Worm (Caenorhabditis elegans): ENCODE data around the gene F13B12.7.

F13B12.7 gene

DNA sequence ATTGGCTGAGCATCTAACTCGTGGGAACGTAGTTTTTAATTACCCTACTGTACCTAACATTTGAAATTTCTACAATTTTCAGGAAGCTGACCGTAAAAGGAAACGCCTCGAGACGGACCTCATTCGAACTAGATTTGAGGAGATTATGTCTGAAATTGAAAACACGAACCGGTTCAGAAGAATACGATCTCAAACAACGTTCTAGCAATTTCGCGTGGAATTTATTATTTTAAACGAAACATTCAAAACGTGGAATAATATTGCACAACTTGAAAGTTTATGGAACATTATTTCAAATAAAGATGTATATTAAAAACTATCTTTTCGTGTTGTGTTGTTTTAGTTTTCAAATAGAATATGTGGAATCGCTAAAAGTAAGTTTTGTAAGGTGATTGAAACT is at the start of gene F13B12.7:
F13B12.7 (plus strand) TSS at position 301 of the 400 bp plus-strand sequence.
- no peak for TF ChIP-seq dao-5 (tag; optimal IDR thresholded peaks at IDR 0.05)
- TF ChIP-seq him-1 (tag; optimal IDR thresholded peaks at IDR 0.05), result no peak
- no peak for TF ChIP-seq W03F9.2 (tag; optimal IDR thresholded peaks at IDR 0.05)

DNA sequence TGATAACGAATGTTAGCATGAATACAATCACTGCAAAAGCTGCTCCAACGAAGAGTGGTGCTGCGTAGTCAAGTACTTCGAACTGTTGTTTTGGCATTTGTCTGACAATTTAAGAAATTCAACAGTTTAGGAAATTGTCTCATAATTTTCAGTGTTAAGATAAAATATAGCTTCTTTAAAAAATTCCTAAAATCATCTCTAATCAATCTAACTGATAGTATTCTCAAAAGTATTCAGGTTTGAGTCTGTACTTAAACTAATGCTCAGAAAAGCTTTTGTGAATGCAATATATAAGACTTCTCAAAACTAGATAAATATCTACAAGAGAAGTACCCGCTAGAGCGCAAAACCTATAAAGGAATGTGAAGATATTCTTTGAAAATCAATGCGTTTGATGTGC is 48.8 kb upstream of the F13B12.7 start, which contains the start of gene R10H10.4:
R10H10.4 (minus strand) TSS at position 101 of the 400 bp plus-strand sequence.
- no peak for TF ChIP-seq him-1 (tag; optimal IDR thresholded peaks at IDR 0.05)
- TF ChIP-seq dao-5 (tag; optimal IDR thresholded peaks at IDR 0.05), result no peak
- TF ChIP-seq W03F9.2 (tag; optimal IDR thresholded peaks at IDR 0.05), result no peak

DNA sequence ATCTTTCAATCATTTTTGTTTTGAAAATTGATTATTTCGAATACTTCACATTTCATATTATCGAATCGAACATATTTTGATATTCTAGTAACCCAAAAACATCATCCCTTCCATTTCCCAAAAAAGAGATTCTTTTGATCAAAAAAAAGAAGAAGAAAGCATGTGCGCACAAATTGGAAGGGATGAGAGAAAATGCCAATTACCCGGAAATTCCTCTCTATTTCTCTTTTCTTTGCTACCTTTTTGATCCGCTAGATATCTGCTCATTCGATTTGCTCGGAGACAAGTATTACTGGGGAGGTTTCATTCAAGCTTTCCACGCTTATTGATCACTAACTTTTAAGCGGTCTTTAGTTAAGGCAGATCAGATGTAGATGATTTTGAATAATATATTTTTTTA is 46.8 kb upstream of the F13B12.7 start:
- peak; percentile 1 for TF ChIP-seq him-1 (tag; optimal IDR thresholded peaks at IDR 0.05)
- no peak for TF ChIP-seq W03F9.2 (tag; optimal IDR thresholded peaks at IDR 0.05)
- no peak for TF ChIP-seq dao-5 (tag; optimal IDR thresholded peaks at IDR 0.05)

DNA sequence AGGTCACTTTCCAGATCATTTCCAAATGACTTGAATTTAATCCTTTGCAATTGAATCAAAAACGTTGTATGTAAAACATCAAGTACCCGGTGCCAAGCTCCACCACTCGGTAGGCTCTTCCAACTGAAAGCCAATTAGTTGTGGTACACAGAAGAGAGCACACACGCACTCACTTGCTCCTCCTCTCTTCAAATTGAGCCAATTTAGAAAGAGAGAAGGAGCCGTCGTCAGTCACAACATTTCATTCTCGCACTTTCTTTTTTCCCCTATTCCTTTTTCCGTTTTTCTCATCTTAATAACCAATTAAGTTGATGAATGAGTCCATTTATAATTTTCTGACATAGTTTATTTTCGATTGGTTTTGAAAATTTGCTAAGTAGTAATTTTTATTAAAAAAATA is 45.4 kb upstream of the F13B12.7 start:
- no peak for TF ChIP-seq him-1 (tag; optimal IDR thresholded peaks at IDR 0.05)
- TF ChIP-seq W03F9.2 (tag; optimal IDR thresholded peaks at IDR 0.05), result no peak
- TF ChIP-seq dao-5 (tag; optimal IDR thresholded peaks at IDR 0.05), result no peak

DNA sequence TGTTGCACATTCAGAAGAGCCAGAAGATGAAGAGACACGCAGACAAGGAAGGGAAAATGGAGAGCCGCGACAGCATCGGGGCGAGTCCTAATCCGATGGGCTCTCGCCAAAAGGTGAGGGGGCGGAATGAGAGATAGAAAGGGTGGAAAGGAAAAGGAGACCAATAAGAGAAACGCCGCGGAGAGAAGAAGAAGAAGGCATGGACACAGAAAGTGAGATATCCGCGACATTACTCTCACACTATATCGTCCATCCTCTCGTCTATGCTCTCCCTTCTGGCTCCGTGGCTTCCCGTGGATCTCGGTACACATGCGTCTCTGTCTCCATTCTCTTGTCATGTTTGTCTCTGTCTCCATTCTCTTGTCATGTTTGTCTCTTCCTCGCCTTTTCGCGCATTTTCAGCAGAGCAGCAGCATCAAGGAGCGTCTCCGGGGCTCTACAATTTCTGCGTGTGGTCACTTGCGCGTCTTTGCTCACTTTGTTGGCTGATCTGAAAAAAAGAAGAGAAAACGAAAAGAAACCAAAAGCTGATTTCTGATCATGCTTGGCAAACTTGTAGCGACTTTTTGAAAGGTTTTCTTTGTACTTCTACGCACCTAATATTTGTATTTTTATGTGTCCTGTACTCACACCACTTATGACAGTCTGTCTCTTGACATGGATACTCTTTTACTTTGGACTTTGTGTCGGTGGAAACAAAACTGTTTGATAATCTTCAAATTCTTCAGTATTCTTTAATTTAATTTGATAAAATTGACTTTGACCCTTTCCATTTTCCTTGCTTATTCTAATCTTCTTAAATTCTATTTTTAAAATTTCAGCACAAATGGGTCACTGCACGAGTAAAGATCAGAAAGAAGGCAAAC is 40.2 kb upstream of the F13B12.7 start, which contains the start of gene gpa-7:
gpa-7 (plus strand) TSS at position 816 of the 866 bp plus-strand sequence.
- TF ChIP-seq him-1 (tag; optimal IDR thresholded peaks at IDR 0.05), result peak; percentile 80
- no peak for TF ChIP-seq W03F9.2 (tag; optimal IDR thresholded peaks at IDR 0.05)

DNA sequence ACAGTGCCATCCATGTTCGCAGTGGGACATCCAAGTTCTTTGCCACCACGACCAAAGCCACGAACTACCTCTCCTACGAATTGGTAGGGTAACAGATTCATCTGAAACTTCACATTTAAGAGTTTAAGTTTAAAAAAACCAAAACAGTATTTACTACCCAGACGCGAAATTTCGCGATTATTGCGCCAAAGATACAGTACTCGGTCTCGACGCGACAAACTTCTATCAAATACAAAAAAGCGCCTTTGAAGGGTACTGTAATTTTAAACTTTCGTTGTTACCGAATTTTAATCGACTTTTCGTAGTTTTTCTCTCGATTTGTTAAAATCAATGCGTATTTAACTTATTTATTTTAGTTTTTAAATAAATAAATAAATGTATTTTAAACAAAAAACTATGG is 34.2 kb upstream of the F13B12.7 start, which contains the start of gene rfk-1:
rfk-1 (minus strand) TSS at position 101 of the 400 bp plus-strand sequence.
- TF ChIP-seq dao-5 (tag; optimal IDR thresholded peaks at IDR 0.05) (no peak), him-1 (tag; optimal IDR thresholded peaks at IDR 0.05) (no peak), W03F9.2 (tag; optimal IDR thresholded peaks at IDR 0.05) (no peak)

DNA sequence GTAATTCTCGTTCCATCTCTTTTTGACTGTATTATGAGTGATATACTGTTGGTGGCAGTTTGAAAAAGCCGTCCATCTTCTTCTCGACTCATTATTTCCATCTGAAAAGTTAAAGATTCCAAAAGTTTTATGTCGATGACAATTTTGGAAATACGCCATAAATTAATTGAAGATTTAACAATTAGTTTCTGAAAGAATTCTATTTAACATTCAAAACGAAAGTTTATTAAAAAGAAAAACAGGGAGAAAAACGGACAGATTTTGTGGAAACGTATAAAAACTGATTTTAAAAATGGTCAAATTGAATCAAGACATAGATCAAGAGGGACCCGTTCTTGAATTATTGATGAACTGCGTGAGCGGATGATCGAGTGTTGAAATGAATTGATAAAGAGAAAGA is 29.8 kb upstream of the F13B12.7 start, which contains the start of gene R10H10.7:
R10H10.7 (minus strand) TSS at position 101 of the 400 bp plus-strand sequence.
- TF ChIP-seq him-1 (tag; optimal IDR thresholded peaks at IDR 0.05) (no peak), dao-5 (tag; optimal IDR thresholded peaks at IDR 0.05) (no peak), W03F9.2 (tag; optimal IDR thresholded peaks at IDR 0.05) (no peak)

DNA sequence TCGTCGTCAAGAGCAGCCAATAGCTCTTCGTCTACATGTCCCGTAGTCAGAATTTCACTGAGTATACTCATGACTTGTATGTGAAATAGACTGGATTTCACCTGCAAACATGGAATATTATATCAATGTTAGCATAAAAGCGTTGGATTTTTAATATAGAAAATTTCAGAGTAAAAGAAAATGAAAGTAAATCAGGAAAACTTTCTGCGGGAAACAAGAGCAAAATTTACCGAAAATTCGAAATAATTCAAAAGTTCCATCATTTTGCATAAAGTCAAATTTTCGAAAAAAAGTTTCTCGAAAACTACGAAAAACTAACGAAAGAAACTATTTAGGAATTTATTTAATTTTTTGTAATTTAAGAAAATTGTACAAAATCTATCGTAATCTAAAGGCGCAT is 25.8 kb upstream of the F13B12.7 start, which contains the start of gene F13B12.6:
F13B12.6 (minus strand) TSS at position 101 of the 400 bp plus-strand sequence.
- no peak for TF ChIP-seq W03F9.2 (tag; optimal IDR thresholded peaks at IDR 0.05)
- TF ChIP-seq him-1 (tag; optimal IDR thresholded peaks at IDR 0.05), result no peak
- no peak for TF ChIP-seq dao-5 (tag; optimal IDR thresholded peaks at IDR 0.05)

DNA sequence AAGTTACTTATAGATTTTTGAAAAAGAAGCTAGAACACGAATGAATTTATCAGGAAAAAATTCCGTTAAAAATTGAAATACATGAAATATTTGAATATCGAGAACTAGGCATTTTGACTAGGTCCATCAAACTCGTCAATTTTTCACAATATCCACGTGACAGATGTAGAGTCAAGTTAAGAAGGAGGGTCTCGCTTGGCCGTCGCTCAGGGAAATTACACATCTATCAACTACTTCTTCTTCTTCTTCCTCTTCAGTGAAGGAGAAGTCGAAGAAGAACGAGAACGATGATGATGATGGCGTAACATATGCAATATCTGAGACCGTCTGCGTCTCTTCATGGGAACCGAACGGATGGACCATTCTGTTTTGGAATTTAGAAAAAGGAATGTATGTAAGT is 23.7 kb upstream of the F13B12.7 start:
- TF ChIP-seq dao-5 (tag; optimal IDR thresholded peaks at IDR 0.05), result no peak
- TF ChIP-seq W03F9.2 (tag; optimal IDR thresholded peaks at IDR 0.05), result no peak
- TF ChIP-seq him-1 (tag; optimal IDR thresholded peaks at IDR 0.05), result no peak

DNA sequence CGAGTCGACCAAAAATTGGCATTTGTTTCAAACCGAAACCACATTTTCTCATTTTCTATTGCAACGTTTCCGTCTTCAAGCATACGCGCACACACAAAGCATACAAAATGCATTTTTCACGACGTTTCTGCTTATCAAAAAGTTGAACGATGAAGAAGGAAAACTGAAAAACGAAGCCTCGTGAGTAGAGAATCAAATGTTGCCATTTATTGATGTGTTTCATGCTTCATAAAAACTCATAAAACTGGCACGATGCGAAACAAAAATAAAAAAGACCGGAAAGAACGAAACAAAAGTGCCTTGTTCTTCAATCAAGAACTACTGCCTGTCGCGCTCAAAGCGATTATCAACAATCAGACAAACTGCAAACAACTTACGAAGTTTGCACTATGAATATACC is 23.2 kb upstream of the F13B12.7 start:
- TF ChIP-seq W03F9.2 (tag; optimal IDR thresholded peaks at IDR 0.05) (no peak), him-1 (tag; optimal IDR thresholded peaks at IDR 0.05) (no peak), dao-5 (tag; optimal IDR thresholded peaks at IDR 0.05) (no peak)

DNA sequence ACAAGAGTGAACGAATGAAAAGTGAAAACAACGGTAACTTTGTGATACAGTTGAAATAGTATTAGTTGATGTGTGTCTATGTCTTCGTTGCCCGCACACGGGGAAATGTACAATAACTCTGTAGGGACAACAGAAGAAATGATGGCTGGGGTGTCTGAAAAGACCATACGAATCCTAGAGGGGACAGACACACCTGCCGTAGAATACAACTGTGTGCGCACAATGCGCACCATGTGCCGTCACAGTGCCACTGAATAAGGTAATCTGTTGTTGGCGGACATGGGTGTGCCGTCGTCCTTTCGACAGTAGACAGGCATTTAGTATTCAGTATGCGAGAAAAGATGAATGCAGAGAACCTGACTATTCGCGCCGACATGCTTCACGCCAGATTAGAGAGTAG is 22.4 kb upstream of the F13B12.7 start:
- TF ChIP-seq him-1 (tag; optimal IDR thresholded peaks at IDR 0.05) (no peak), dao-5 (tag; optimal IDR thresholded peaks at IDR 0.05) (no peak), W03F9.2 (tag; optimal IDR thresholded peaks at IDR 0.05) (no peak)

DNA sequence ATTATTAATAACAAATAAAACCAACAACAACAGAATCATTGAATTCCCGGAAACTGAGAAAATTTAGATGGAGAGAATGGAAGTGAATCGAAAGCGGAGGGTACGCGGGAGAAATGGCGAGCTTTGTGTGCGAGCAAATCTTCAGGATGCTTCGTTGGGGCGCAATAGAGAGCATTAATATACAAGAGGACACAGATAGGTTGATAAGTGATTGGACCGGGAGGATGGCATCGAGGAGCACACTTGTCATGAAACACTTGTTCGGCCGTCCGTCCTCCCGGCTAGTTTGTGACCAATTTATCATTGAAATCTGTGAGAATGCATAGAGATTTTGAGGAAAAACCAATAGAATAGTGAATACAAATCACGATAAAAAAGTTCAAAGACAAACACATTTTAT is 21.4 kb upstream of the F13B12.7 start:
- TF ChIP-seq dao-5 (tag; optimal IDR thresholded peaks at IDR 0.05) (no peak), W03F9.2 (tag; optimal IDR thresholded peaks at IDR 0.05) (no peak), him-1 (tag; optimal IDR thresholded peaks at IDR 0.05) (no peak)

DNA sequence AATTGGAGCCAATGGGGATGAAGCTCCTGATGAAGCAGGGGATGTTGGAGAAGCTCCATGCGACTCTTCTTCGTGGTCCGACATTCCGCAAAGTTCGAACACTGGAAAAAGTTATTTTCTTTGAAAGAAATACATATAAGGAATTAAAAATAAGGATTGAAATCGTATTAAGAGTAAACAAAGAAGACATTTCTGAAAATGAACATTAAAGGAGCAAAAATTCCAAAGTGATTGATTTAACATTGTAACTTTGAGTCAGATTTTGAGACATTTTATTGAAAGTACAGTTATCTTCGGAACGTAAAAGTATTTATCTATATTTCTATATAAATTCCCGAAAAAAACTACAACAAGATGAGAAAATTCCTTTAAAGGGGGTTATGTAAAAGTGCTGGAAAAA is 19.1 kb upstream of the F13B12.7 start, which contains the start of gene F13B12.1:
F13B12.1 (minus strand) TSS at position 101 of the 400 bp plus-strand sequence.
- no peak for TF ChIP-seq W03F9.2 (tag; optimal IDR thresholded peaks at IDR 0.05)
- no peak for TF ChIP-seq him-1 (tag; optimal IDR thresholded peaks at IDR 0.05)
- no peak for TF ChIP-seq dao-5 (tag; optimal IDR thresholded peaks at IDR 0.05)

DNA sequence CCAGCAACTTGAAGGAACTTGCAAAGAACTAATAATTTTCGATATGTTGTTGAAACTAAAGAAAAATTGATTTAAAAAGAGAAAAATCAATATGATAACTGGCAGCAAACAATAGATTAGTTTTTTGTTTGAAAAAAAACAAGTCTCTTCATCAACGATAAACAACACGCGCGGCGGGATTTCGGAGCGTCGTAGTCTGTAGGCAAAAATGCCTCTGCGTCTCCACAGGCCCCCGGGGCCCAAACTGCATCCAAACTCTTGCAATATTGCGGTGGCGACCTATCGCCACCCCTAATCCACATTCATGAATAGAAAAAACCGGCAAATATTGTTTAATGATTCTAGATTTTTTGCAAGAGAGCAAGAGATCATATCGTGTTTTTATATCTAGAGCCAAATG is 18.5 kb upstream of the F13B12.7 start:
- TF ChIP-seq W03F9.2 (tag; optimal IDR thresholded peaks at IDR 0.05), result no peak
- TF ChIP-seq him-1 (tag; optimal IDR thresholded peaks at IDR 0.05), result no peak
- no peak for TF ChIP-seq dao-5 (tag; optimal IDR thresholded peaks at IDR 0.05)
